Fruit fly (Drosophila melanogaster): ENCODE data around the gene Usp39.

The Usp39 gene

dm6 chrX:18899835-18900460 lies 41.9 kb downstream of the Usp39 start, which contains the start of gene CG7378:
Gene CG7378, plus strand, starts transcription at chrX:18900410.
- TF ChIP-seq CG12104 (GFP tag; optimal IDR thresholded peaks at IDR 0.05), result peak; percentile 33
- TF ChIP-seq CG6175 (GFP tag; IDR thresholded peaks at IDR 0.05), result 0 out of 3 replicates have a peak, but pooled peaks have one; percentile 25
- peak; percentile 5 for TF ChIP-seq CG17359 (tag; optimal IDR thresholded peaks at IDR 0.05)
- peak; percentile 33 for TF ChIP-seq Camta (GFP tag; optimal IDR thresholded peaks at IDR 0.05)
- TF ChIP-seq Jarid2 (GFP tag; optimal IDR thresholded peaks at IDR 0.05), result peak; percentile 7
- peak; percentile 41 for TF ChIP-seq CG13424 (tag; optimal IDR thresholded peaks at IDR 0.05)
- TF ChIP-seq Dbx (GFP tag; IDR thresholded peaks at IDR 0.05), result 0 out of 3 replicates have a peak, but pooled peaks have one; percentile 13
- peak; percentile 47 for TF ChIP-seq CoRest (tag; optimal IDR thresholded peaks at IDR 0.05)
- peak; percentile 10 for TF ChIP-seq CG13624 (GFP tag; optimal IDR thresholded peaks at IDR 0.05)
- no peak for TF ChIP-seq CG13287 (GFP tag; IDR thresholded peaks at IDR 0.05; ENCODE audit: partially characterized antibody)
- TF ChIP-seq Mrtf (GFP tag; IDR thresholded peaks at IDR 0.05), result peak; percentile 50; the same call in 2 of the 3 replicates
- peak; percentile 15 for TF ChIP-seq CG18476 (GFP tag; optimal IDR thresholded peaks at IDR 0.05)
- peak; percentile 3 for TF ChIP-seq fd96Cb (tag; optimal IDR thresholded peaks at IDR 0.05)
- TF ChIP-seq Side (GFP tag; optimal IDR thresholded peaks at IDR 0.05), result peak; percentile 53
- peak; percentile 32 for TF ChIP-seq Nf-YC (tag; optimal IDR thresholded peaks at IDR 0.05)
- peak; percentile 24 for TF ChIP-seq CG2712 (tag; optimal IDR thresholded peaks at IDR 0.05)
- peak; percentile 9 for TF ChIP-seq Sox102F (GFP tag; optimal IDR thresholded peaks at IDR 0.05)
- no peak for TF ChIP-seq CG8478 (optimal IDR thresholded peaks at IDR 0.05)
- 0 out of 2 replicates have a peak, but pooled peaks have one; percentile 8 for TF ChIP-seq sob (GFP tag; IDR thresholded peaks at IDR 0.05)
- TF ChIP-seq chinmo (GFP tag; IDR thresholded peaks at IDR 0.05; ENCODE audit: partially characterized antibody), result 0 out of 4 replicates have a peak, but pooled peaks have one; percentile 6
- TF ChIP-seq ems (GFP tag; optimal IDR thresholded peaks at IDR 0.05), result peak; percentile 18
- peak; percentile 40 for TF ChIP-seq grau (tag; optimal IDR thresholded peaks at IDR 0.05)
- TF ChIP-seq ato (GFP tag; IDR thresholded peaks at IDR 0.05; ENCODE audit: partially characterized antibody), result no peak
- peak; percentile 12 for TF ChIP-seq Abd-B (GFP tag; optimal IDR thresholded peaks at IDR 0.05)
- no peak for TF ChIP-seq Usf (GFP tag; optimal IDR thresholded peaks at IDR 0.05)
- TF ChIP-seq cato (GFP tag; optimal IDR thresholded peaks at IDR 0.05; ENCODE audit: borderline replicate concordance), result no peak
- peak; percentile 30 for TF ChIP-seq sqz (GFP tag; optimal IDR thresholded peaks at IDR 0.05)
- TF ChIP-seq nerfin-1 (tag; optimal IDR thresholded peaks at IDR 0.05), result peak; percentile 19
- peak; percentile 26 for TF ChIP-seq CG6765 (GFP tag; optimal IDR thresholded peaks at IDR 0.05)
- peak; percentile 20 for TF ChIP-seq B-H2 (GFP tag; optimal IDR thresholded peaks at IDR 0.05)
- peak; percentile 14 for TF ChIP-seq phol (tag; optimal IDR thresholded peaks at IDR 0.05)
- peak; percentile 3 for TF ChIP-seq CG13296 (GFP tag; optimal IDR thresholded peaks at IDR 0.05)
- TF ChIP-seq CG12391 (tag; optimal IDR thresholded peaks at IDR 0.05), result peak; percentile 26
- peak; percentile 25 for TF ChIP-seq Ets97D (GFP tag; optimal IDR thresholded peaks at IDR 0.05)
- TF ChIP-seq Sox100B (GFP tag; optimal IDR thresholded peaks at IDR 0.05), result peak; percentile 62
- peak; percentile 54 for TF ChIP-seq CG13775 (GFP tag; optimal IDR thresholded peaks at IDR 0.05)
- TF ChIP-seq gem (tag; optimal IDR thresholded peaks at IDR 0.05), result peak; percentile 29
- TF ChIP-seq CG9437 (GFP tag; optimal IDR thresholded peaks at IDR 0.05), result peak; percentile 48
- TF ChIP-seq org-1 (GFP tag; optimal IDR thresholded peaks at IDR 0.05), result peak; percentile 45
- no peak for TF ChIP-seq CG11398 (GFP tag; optimal IDR thresholded peaks at IDR 0.05)
- TF ChIP-seq tin (GFP tag; optimal IDR thresholded peaks at IDR 0.05), result peak; percentile 28
- no peak for TF ChIP-seq HmgD (GFP tag; optimal IDR thresholded peaks at IDR 0.05)
- peak; percentile 28 to 68 for TF ChIP-seq Pdp1 (GFP tag; optimal IDR thresholded peaks at IDR 0.05)
- TF ChIP-seq CG6272 (GFP tag; IDR thresholded peaks at IDR 0.05), result no peak
- peak; percentile 75 for TF ChIP-seq Meics (GFP tag; optimal IDR thresholded peaks at IDR 0.05)
- TF ChIP-seq Gug (GFP tag; IDR thresholded peaks at IDR 0.05), result no peak
- no peak for TF ChIP-seq onecut (GFP tag; IDR thresholded peaks at IDR 0.05)
- no peak for TF ChIP-seq hkb (optimal IDR thresholded peaks at IDR 0.05)
- TF ChIP-seq hkb (GFP tag; IDR thresholded peaks at IDR 0.05), result 0 out of 2 replicates have a peak, but pooled peaks have one; percentile 16
